Worm (Caenorhabditis elegans) whole organism, L2 larva: ENCODE results near the gene hot-1.

ENCODE experiments used
- C34F6.9 ChIP-seq: fragments of 150-350 bp; optimal IDR thresholded peaks from 2 replicates; lab custom pipeline; 2014; ENCODE audit warnings: missing biosample characterization, missing genetic modification characterization
- F13H6.1 ChIP-seq: sonication (generic microtip); optimal IDR thresholded peaks from 2 replicates; lab custom pipeline; 2016; ENCODE audit warnings: missing genetic modification characterization, missing compliant biosample characterization
- R02D3.7 ChIP-seq: fragments of 150-350 bp; optimal IDR thresholded peaks from 2 replicates; lab custom pipeline; 2014; ENCODE audit warnings: missing biosample characterization, missing genetic modification characterization
- Y55F3AM.14 ChIP-seq: fragments of 200-800 bp; sonication (Bioruptor generic); optimal IDR thresholded peaks from 2 replicates; lab custom pipeline; 2018; ENCODE audit warnings: mild to moderate bottlenecking, missing genetic modification characterization, missing compliant biosample characterization
- ZK546.5 ChIP-seq: sonication (generic microtip); optimal IDR thresholded peaks from 2 replicates; lab custom pipeline; 2017; ENCODE audit warnings: missing biosample characterization, missing genetic modification characterization
- ama-1 ChIP-seq: fragments of 150-350 bp; optimal IDR thresholded peaks from 2 replicates; lab custom pipeline; 2018; ENCODE audit warnings: inconsistent platforms
- blmp-1 ChIP-seq: sonication (generic microtip); optimal IDR thresholded peaks from 2 replicates; lab custom pipeline; 2017; ENCODE audit warnings: missing genetic modification characterization, mild to moderate bottlenecking, missing compliant biosample characterization, antibody characterized with exemption, moderate library complexity; ENCODE audit not compliant: insufficient read depth
- ceh-16 ChIP-seq: fragments of 150-350 bp; optimal IDR thresholded peaks from 2 replicates; lab custom pipeline; 2014; ENCODE audit warnings: missing biosample characterization, missing genetic modification characterization
- ceh-82 ChIP-seq: fragments of 150-350 bp; optimal IDR thresholded peaks from 2 replicates; lab custom pipeline; 2014; ENCODE audit warnings: missing biosample characterization, missing genetic modification characterization
- dmd-4 ChIP-seq: sonication (generic microtip); optimal IDR thresholded peaks from 2 replicates; lab custom pipeline; 2017; ENCODE audit warnings: missing biosample characterization, missing genetic modification characterization
- elt-1 ChIP-seq: fragments of 150-350 bp; optimal IDR thresholded peaks from 2 replicates; lab custom pipeline; 2014; ENCODE audit warnings: missing biosample characterization, missing genetic modification characterization
- elt-3 ChIP-seq: sonication (generic microtip); optimal IDR thresholded peaks from 2 replicates; lab custom pipeline; 2017; ENCODE audit warnings: missing biosample characterization, missing genetic modification characterization
- fos-1 ChIP-seq: fragments of 150-350 bp; optimal IDR thresholded peaks from 2 replicates; lab custom pipeline; 2014; ENCODE audit warnings: missing biosample characterization, missing genetic modification characterization
- gmeb-1 ChIP-seq: fragments of 150-350 bp; optimal IDR thresholded peaks from 2 replicates; lab custom pipeline; 2014; ENCODE audit warnings: missing biosample characterization, missing genetic modification characterization
- lin-13 ChIP-seq: fragments of 150-350 bp; optimal IDR thresholded peaks from 2 replicates; lab custom pipeline; 2014; ENCODE audit warnings: missing biosample characterization, missing genetic modification reagents, missing genetic modification characterization
- lsy-2 ChIP-seq, 2 experiments: fragments of 150-350 bp in 1 of 2; sonication (generic microtip) in 1 of 2; optimal IDR thresholded peaks; 2 replicates each; lab custom pipeline; 2014 to 2017; ENCODE audit warnings: missing biosample characterization in 2 of 2, missing genetic modification characterization in 2 of 2
- mbf-1 ChIP-seq: sonication (generic microtip); optimal IDR thresholded peaks from 2 replicates; lab custom pipeline; 2017; ENCODE audit warnings: missing biosample characterization, missing genetic modification characterization
- nhr-10 ChIP-seq: sonication (generic microtip); optimal IDR thresholded peaks from 2 replicates; lab custom pipeline; 2017; ENCODE audit warnings: missing biosample characterization, missing genetic modification characterization
- nhr-12 ChIP-seq: fragments of 150-350 bp; optimal IDR thresholded peaks from 2 replicates; lab custom pipeline; 2014; ENCODE audit warnings: missing biosample characterization, missing genetic modification characterization
- nhr-21 ChIP-seq: fragments of 150-350 bp; optimal IDR thresholded peaks from 2 replicates; lab custom pipeline; 2014; ENCODE audit warnings: missing biosample characterization, missing genetic modification characterization
- nhr-23 ChIP-seq: fragments of 150-350 bp; optimal IDR thresholded peaks from 2 replicates; lab custom pipeline; 2014; ENCODE audit warnings: missing biosample characterization, missing genetic modification reagents, missing genetic modification characterization
- nhr-25 ChIP-seq: fragments of 150-350 bp; sonication (generic microtip); optimal IDR thresholded peaks from 3 replicates; lab custom pipeline; 2014; ENCODE audit warnings: missing biosample characterization, missing genetic modification characterization
- nhr-6 ChIP-seq: fragments of 150-350 bp; optimal IDR thresholded peaks from 2 replicates; lab custom pipeline; 2014; ENCODE audit warnings: missing biosample characterization, missing genetic modification characterization
- nhr-77 ChIP-seq: fragments of 150-350 bp; optimal IDR thresholded peaks from 2 replicates; lab custom pipeline; 2014; ENCODE audit warnings: missing biosample characterization, missing genetic modification characterization
- peb-1 ChIP-seq: fragments of 150-350 bp; optimal IDR thresholded peaks from 2 replicates; lab custom pipeline; 2014; ENCODE audit warnings: missing biosample characterization, missing genetic modification characterization
- sma-3 ChIP-seq: sonication (generic microtip); optimal IDR thresholded peaks from 2 replicates; lab custom pipeline; 2016; ENCODE audit warnings: missing genetic modification reagents, missing genetic modification characterization, missing compliant biosample characterization
- snpc-4 ChIP-seq: fragments of 150-350 bp; optimal IDR thresholded peaks from 2 replicates; lab custom pipeline; 2014; ENCODE audit warnings: missing biosample characterization, missing genetic modification characterization
- unc-39 ChIP-seq: fragments of 150-350 bp; optimal IDR thresholded peaks from 2 replicates; lab custom pipeline; 2014; ENCODE audit warnings: missing biosample characterization, missing genetic modification characterization
- unc-55 ChIP-seq: fragments of 150-350 bp; sonication (generic microtip); optimal IDR thresholded peaks from 3 replicates; lab custom pipeline; 2014; ENCODE audit warnings: missing biosample characterization, missing genetic modification reagents, missing genetic modification characterization
- unc-62 ChIP-seq: fragments of 150-350 bp; optimal IDR thresholded peaks from 2 replicates; lab custom pipeline; 2014; ENCODE audit warnings: missing biosample characterization, missing genetic modification reagents, missing genetic modification characterization
- zag-1 ChIP-seq: fragments of 150-350 bp; optimal IDR thresholded peaks from 2 replicates; lab custom pipeline; 2014; ENCODE audit warnings: missing biosample characterization, missing genetic modification characterization
- ztf-4 ChIP-seq: fragments of 150-350 bp; optimal IDR thresholded peaks from 2 replicates; lab custom pipeline; 2014; ENCODE audit warnings: missing biosample characterization, missing genetic modification characterization

Gene hot-1

ce11 chrV:14620835-14621234, at the start of gene hot-1:
Gene hot-1 (plus strand): TSS chrV:14621135.
- TF ChIP-seq nhr-77 (no peak), unc-62 (GFP tag; lab: Kevin White, UChicago) (no peak), peb-1 (no peak), zag-1 (no peak), ztf-4 (no peak), Y55F3AM.14 (GFP tag; lab: Kevin White, UChicago) (no peak), elt-1 (tag; lab: Kevin White, UChicago) (no peak), fos-1 (tag; lab: Kevin White, UChicago) (no peak), unc-39 (tag; lab: Kevin White, UChicago) (no peak), ZK546.5 (no peak), blmp-1 (tag; lab: Kevin White, UChicago) (no peak), nhr-10 (tag; lab: Kevin White, UChicago) (no peak), R02D3.7 (tag; lab: Kevin White, UChicago) (no peak), snpc-4 (tag; lab: Kevin White, UChicago) (no peak)
- TF ChIP-seq, all 48 proteins: peak for 0

- TF ChIP-seq F13H6.1 (tag; lab: Kevin White, UChicago) (peak; percentile 44), dmd-4 (no peak), lsy-2 (tag; optimal IDR thresholded peaks at IDR 0.05; lab: Kevin White, UChicago) (peak in 1 of 2 experiments; percentile 8)
These were observed 44.1 kb upstream of the hot-1 start for ce11 chrV:14576745-14577373.

- TF ChIP-seq C34F6.9 (tag; lab: Kevin White, UChicago), result no peak
- TF ChIP-seq nhr-6, result no peak
- no peak for TF ChIP-seq lin-13 (GFP tag; lab: Kevin White, UChicago)
- peak; percentile 45 for TF ChIP-seq unc-55 (GFP tag; lab: Kevin White, UChicago)
- TF ChIP-seq fos-1 (tag; lab: Kevin White, UChicago), result no peak
- no peak for TF ChIP-seq sma-3 (GFP tag; lab: Kevin White, UChicago)
- no peak for TF ChIP-seq peb-1
These were observed 41.3 kb upstream of the hot-1 start, which contains the start of gene gar-3 for ce11 chrV:14579619-14580018. Gene gar-3 (minus strand): TSS chrV:14579719.

- no peak for TF ChIP-seq nhr-12 (tag; lab: Kevin White, UChicago)
- TF ChIP-seq ceh-16 (tag; lab: Kevin White, UChicago), result no peak
- TF ChIP-seq Y55F3AM.14 (GFP tag; lab: Kevin White, UChicago), result no peak
- no peak for TF ChIP-seq peb-1
- no peak for TF ChIP-seq nhr-25
- no peak for TF ChIP-seq snpc-4 (tag; lab: Kevin White, UChicago)
- no peak for TF ChIP-seq mbf-1 (tag; lab: Kevin White, UChicago)
- TF ChIP-seq F13H6.1 (tag; lab: Kevin White, UChicago), result no peak
- TF ChIP-seq ceh-82, result no peak
- TF ChIP-seq, all 48 proteins: peak for 0
These were observed 35.6 kb upstream of the hot-1 start, which contains the start of gene Y40H4A.2 for ce11 chrV:14585351-14585750. Gene Y40H4A.2 (minus strand): TSS chrV:14585451.

ce11 chrV:14594103-14594502, 26.8 kb upstream of the hot-1 start:
- TF ChIP-seq nhr-77 (no peak), blmp-1 (tag; lab: Kevin White, UChicago) (no peak)
- TF ChIP-seq, all 48 proteins: peak for 0

- TF ChIP-seq nhr-23 (tag; lab: Kevin White, UChicago) (no peak), mbf-1 (tag; lab: Kevin White, UChicago) (no peak), nhr-77 (no peak), nhr-10 (tag; lab: Kevin White, UChicago) (no peak), elt-3 (tag; lab: Kevin White, UChicago) (no peak), unc-39 (tag; lab: Kevin White, UChicago) (no peak), peb-1 (no peak), ZK546.5 (no peak), sma-3 (GFP tag; lab: Kevin White, UChicago) (no peak), gmeb-1 (tag; lab: Kevin White, UChicago) (no peak), ama-1 (lab: Kevin White, UChicago) (no peak), lsy-2 (tag; optimal IDR thresholded peaks at IDR 0.05; lab: Kevin White, UChicago) (no peak), nhr-21 (tag; lab: Kevin White, UChicago) (no peak)
These were observed 26.0 kb upstream of the hot-1 start for ce11 chrV:14594943-14595342.
